Worm (Caenorhabditis elegans): ENCODE measurements around the gene nhr-40.

Gene nhr-40

ce11 chrX:2593703-2594102 is at the start of gene nhr-40, which contains the start of gene T03G6.7:
nhr-40 (plus strand) TSS chrX:2594003.
T03G6.7 (plus strand) TSS chrX:2594039.
- TF ChIP-seq W03F9.2 (tag; optimal IDR thresholded peaks at IDR 0.05) (no peak), him-1 (tag; optimal IDR thresholded peaks at IDR 0.05) (no peak), dao-5 (tag; optimal IDR thresholded peaks at IDR 0.05) (no peak)

- TF ChIP-seq dao-5 (tag; optimal IDR thresholded peaks at IDR 0.05): no peak
- TF ChIP-seq him-1 (tag; optimal IDR thresholded peaks at IDR 0.05): no peak
- TF ChIP-seq W03F9.2 (tag; optimal IDR thresholded peaks at IDR 0.05): no peak
These were observed 49.2 kb upstream of the nhr-40 start for ce11 chrX:2544645-2545044.

ce11 chrX:2548884-2549283 is 44.9 kb upstream of the nhr-40 start, which contains the start of gene smvt-1:
smvt-1 (minus strand) TSS chrX:2548984.
- TF ChIP-seq dao-5 (tag; optimal IDR thresholded peaks at IDR 0.05): no peak

- peak; percentile 52 for TF ChIP-seq dao-5 (tag; optimal IDR thresholded peaks at IDR 0.05)
- peak; percentile 69 for TF ChIP-seq him-1 (tag; optimal IDR thresholded peaks at IDR 0.05)
- peak; percentile 7 for TF ChIP-seq W03F9.2 (tag; optimal IDR thresholded peaks at IDR 0.05)
These were observed 44.5 kb upstream of the nhr-40 start for ce11 chrX:2549322-2549721.

- TF ChIP-seq dao-5 (tag; optimal IDR thresholded peaks at IDR 0.05) (no peak), W03F9.2 (tag; optimal IDR thresholded peaks at IDR 0.05) (no peak), him-1 (tag; optimal IDR thresholded peaks at IDR 0.05) (no peak)
These were observed 43.1 kb upstream of the nhr-40 start for ce11 chrX:2550665-2551064.

ce11 chrX:2551450-2551849 is 42.4 kb upstream of the nhr-40 start:
- TF ChIP-seq him-1 (tag; optimal IDR thresholded peaks at IDR 0.05) (no peak), dao-5 (tag; optimal IDR thresholded peaks at IDR 0.05) (no peak)

- TF ChIP-seq dao-5 (tag; optimal IDR thresholded peaks at IDR 0.05): no peak
- TF ChIP-seq him-1 (tag; optimal IDR thresholded peaks at IDR 0.05): no peak
- TF ChIP-seq W03F9.2 (tag; optimal IDR thresholded peaks at IDR 0.05): no peak
These were observed 41.6 kb upstream of the nhr-40 start, which contains the start of gene aat-3 for ce11 chrX:2552210-2552674. aat-3 (plus strand) TSS chrX:2552260.

ce11 chrX:2553433-2553860 is 40.4 kb upstream of the nhr-40 start:
- TF ChIP-seq W03F9.2 (tag; optimal IDR thresholded peaks at IDR 0.05) (peak; percentile 62), him-1 (tag; optimal IDR thresholded peaks at IDR 0.05) (peak; percentile 88), dao-5 (tag; optimal IDR thresholded peaks at IDR 0.05) (peak; percentile 80)

ce11 chrX:2559399-2559798 is 34.4 kb upstream of the nhr-40 start:
- TF ChIP-seq W03F9.2 (tag; optimal IDR thresholded peaks at IDR 0.05) (no peak), him-1 (tag; optimal IDR thresholded peaks at IDR 0.05) (peak; percentile 7), dao-5 (tag; optimal IDR thresholded peaks at IDR 0.05) (no peak)

ce11 chrX:2559979-2560378 is 33.8 kb upstream of the nhr-40 start, which contains the start of gene F52H2.5:
F52H2.5 (minus strand) TSS chrX:2560079.
- no peak for TF ChIP-seq him-1 (tag; optimal IDR thresholded peaks at IDR 0.05)
- TF ChIP-seq dao-5 (tag; optimal IDR thresholded peaks at IDR 0.05): no peak
- no peak for TF ChIP-seq W03F9.2 (tag; optimal IDR thresholded peaks at IDR 0.05)

ce11 chrX:2564047-2564446 is 29.8 kb upstream of the nhr-40 start, which contains the start of gene dhcr-24:
dhcr-24 (minus strand) TSS chrX:2564147.
- TF ChIP-seq him-1 (tag; optimal IDR thresholded peaks at IDR 0.05) (no peak), dao-5 (tag; optimal IDR thresholded peaks at IDR 0.05) (no peak), W03F9.2 (tag; optimal IDR thresholded peaks at IDR 0.05) (no peak)

ce11 chrX:2565308-2565773 is 28.5 kb upstream of the nhr-40 start, which contains the start of gene F52H2.15:
F52H2.15 (plus strand) TSS chrX:2565358.
- TF ChIP-seq W03F9.2 (tag; optimal IDR thresholded peaks at IDR 0.05) (no peak), him-1 (tag; optimal IDR thresholded peaks at IDR 0.05) (no peak), dao-5 (tag; optimal IDR thresholded peaks at IDR 0.05) (no peak)

- TF ChIP-seq W03F9.2 (tag; optimal IDR thresholded peaks at IDR 0.05) (no peak), dao-5 (tag; optimal IDR thresholded peaks at IDR 0.05) (no peak), him-1 (tag; optimal IDR thresholded peaks at IDR 0.05) (no peak)
These were observed 26.0 kb upstream of the nhr-40 start for ce11 chrX:2567761-2568160.

ce11 chrX:2569040-2569439 is 24.8 kb upstream of the nhr-40 start:
- TF ChIP-seq him-1 (tag; optimal IDR thresholded peaks at IDR 0.05): no peak
- TF ChIP-seq dao-5 (tag; optimal IDR thresholded peaks at IDR 0.05): no peak
- TF ChIP-seq W03F9.2 (tag; optimal IDR thresholded peaks at IDR 0.05): no peak

ce11 chrX:2572646-2573149 is 21.1 kb upstream of the nhr-40 start, which contains the start of the genes ccd-5 and F52H2.1:
ccd-5 (minus strand) TSS chrX:2572653.
F52H2.1 (plus strand) TSS chrX:2573099.
- TF ChIP-seq W03F9.2 (tag; optimal IDR thresholded peaks at IDR 0.05): no peak
- no peak for TF ChIP-seq him-1 (tag; optimal IDR thresholded peaks at IDR 0.05)

Measured in whole organism, L4/young adult.